Worm (Caenorhabditis elegans) whole organism, midembryonic: ENCODE measurements around the gene C25H3.7.

ENCODE experiments used
- T22C8.4 ChIP-seq: fragments of 200-800 bp; sonication (Bioruptor generic); IDR thresholded peaks from 2 replicates; pipeline ENCODE4 v1.3.6; 2022; ENCODE audit warnings: missing genetic modification characterization, missing compliant biosample characterization
- flt-1 ChIP-seq: fragments of 200-800 bp; sonication (Bioruptor generic); IDR thresholded peaks from 2 replicates; pipeline ENCODE4 v1.3.6; 2022; ENCODE audit warnings: missing genetic modification characterization, missing compliant biosample characterization
- klf-2 ChIP-seq: fragments of 200-800 bp; sonication (Bioruptor generic); conservative IDR thresholded peaks from 2 replicates; pipeline ENCODE4 v1.3.6; 2022; ENCODE audit warnings: missing genetic modification reagents, missing genetic modification characterization, missing compliant biosample characterization
- ref-1 ChIP-seq: fragments of 200-800 bp; sonication (Bioruptor generic); conservative IDR thresholded peaks from 2 replicates; pipeline ENCODE4 v1.3.6; 2022; ENCODE audit warnings: missing genetic modification reagents, missing genetic modification characterization, missing compliant biosample characterization
- tab-1 ChIP-seq: fragments of 200-800 bp; sonication (Bioruptor generic); IDR thresholded peaks from 2 replicates; pipeline ENCODE4 v1.3.6; 2022; ENCODE audit warnings: missing genetic modification characterization, missing compliant biosample characterization

DNA sequence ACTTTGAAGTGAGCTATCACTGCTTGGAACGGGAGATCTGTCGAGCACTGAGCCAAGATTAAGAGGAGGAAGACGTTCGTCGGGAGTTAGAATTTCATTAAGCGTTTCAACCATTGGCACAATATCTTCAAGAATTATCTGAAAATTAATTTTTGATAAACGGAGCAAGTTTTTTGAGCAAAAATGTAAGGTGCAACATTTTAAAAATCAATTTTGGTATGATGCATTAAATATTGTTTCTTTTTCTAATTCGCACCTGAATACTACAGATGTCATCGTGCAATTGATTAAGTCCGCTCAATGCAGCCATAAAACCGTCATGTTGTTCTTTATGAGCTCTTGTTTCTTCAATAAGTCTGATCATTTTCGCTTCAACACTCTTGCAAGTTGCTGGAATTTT lies 20.5 kb downstream of the C25H3.7 start, which contains the start of gene ddl-1:
- TF ChIP-seq T22C8.4 (GFP tag; lab: Robert Waterston, UW) (no peak), tab-1 (GFP tag; lab: Robert Waterston, UW) (no peak), ref-1 (no peak), klf-2 (GFP tag; lab: Robert Waterston, UW) (no peak), flt-1 (GFP tag; lab: Robert Waterston, UW) (no peak)
